Fruit fly (Drosophila melanogaster): Measurements from ENCODE around the gene CG10651.

The CG10651 gene

dm6 chr2L:20093794-20094193, 40.9 kb downstream of the CG10651 start, which contains the start of the genes Taf13 and nesd:
Taf13 (minus strand) TSS chr2L:20093849.
nesd (plus strand) TSS chr2L:20093972.
- TF ChIP-seq h (GFP tag; optimal IDR thresholded peaks at IDR 0.05) (peak; percentile 56), dsf (GFP tag; optimal IDR thresholded peaks at IDR 0.05; ENCODE audit: borderline replicate concordance) (no peak), CG9705 (GFP tag; optimal IDR thresholded peaks at IDR 0.05) (peak; percentile 18), br (GFP tag; optimal IDR thresholded peaks at IDR 0.05) (peak; percentile 16), Myc (optimal IDR thresholded peaks at IDR 0.05) (peak; percentile 96), OdsH (GFP tag; optimal IDR thresholded peaks at IDR 0.05) (peak; percentile 23), woc (GFP tag; optimal IDR thresholded peaks at IDR 0.05) (peak; percentile 88), Dif (GFP tag; optimal IDR thresholded peaks at IDR 0.05; ENCODE audit: partially characterized antibody) (no peak), jim (GFP tag; optimal IDR thresholded peaks at IDR 0.05) (no peak), foxo (GFP tag; optimal IDR thresholded peaks at IDR 0.05) (peak in 1 of 2 experiments; percentile 63), brk (GFP tag; optimal IDR thresholded peaks at IDR 0.05) (no peak), N (GFP tag; optimal IDR thresholded peaks at IDR 0.05) (no peak), Dfd (GFP tag; optimal IDR thresholded peaks at IDR 0.05) (no peak), Rel (GFP tag; optimal IDR thresholded peaks at IDR 0.05) (no peak), Rel (tag; optimal IDR thresholded peaks at IDR 0.05) (peak; percentile 37), CrebA (GFP tag; optimal IDR thresholded peaks at IDR 0.05; ENCODE audit: borderline replicate concordance) (no peak), Sp1 (GFP tag; optimal IDR thresholded peaks at IDR 0.05) (peak; percentile 61), tai (GFP tag; optimal IDR thresholded peaks at IDR 0.05) (no peak), HLH106 (tag; optimal IDR thresholded peaks at IDR 0.05) (peak; percentile 61), fru (GFP tag; optimal IDR thresholded peaks at IDR 0.05) (peak; percentile 37), dmrt93B (GFP tag; optimal IDR thresholded peaks at IDR 0.05) (peak; percentile 17), lola (GFP tag; optimal IDR thresholded peaks at IDR 0.05) (no peak), psq (GFP tag; optimal IDR thresholded peaks at IDR 0.05) (peak; percentile 7), Hr83 (GFP tag; optimal IDR thresholded peaks at IDR 0.05; ENCODE audit: poor library complexity, severe bottlenecking) (no peak), Abd-B (GFP tag; optimal IDR thresholded peaks at IDR 0.05) (no peak), pan (optimal IDR thresholded peaks at IDR 0.05) (no peak), Hr78 (GFP tag; optimal IDR thresholded peaks at IDR 0.05) (no peak), Hnf4 (GFP tag; optimal IDR thresholded peaks at IDR 0.05) (peak; percentile 55), usp (GFP tag; optimal IDR thresholded peaks at IDR 0.05) (no peak), rgr (GFP tag; optimal IDR thresholded peaks at IDR 0.05) (peak; percentile 55), GATAd (GFP tag; optimal IDR thresholded peaks at IDR 0.05) (no peak), sage (GFP tag; optimal IDR thresholded peaks at IDR 0.05) (no peak), sv (GFP tag; optimal IDR thresholded peaks at IDR 0.05) (peak; percentile 36), CG32264 (GFP tag; optimal IDR thresholded peaks at IDR 0.05) (no peak), ey (GFP tag; optimal IDR thresholded peaks at IDR 0.05) (peak; percentile 14), Jra (GFP tag; optimal IDR thresholded peaks at IDR 0.05) (peak; percentile 35), Mio (GFP tag; optimal IDR thresholded peaks at IDR 0.05) (no peak), dl (GFP tag; optimal IDR thresholded peaks at IDR 0.05; ENCODE audit: insufficient read depth in 1 of 2, partially characterized antibody in 2 of 2) (no peak)

- TF ChIP-seq jim (GFP tag; optimal IDR thresholded peaks at IDR 0.05) (peak; percentile 63), Dif (GFP tag; optimal IDR thresholded peaks at IDR 0.05; ENCODE audit: partially characterized antibody) (no peak), sage (GFP tag; optimal IDR thresholded peaks at IDR 0.05) (peak; percentile 97), Vsx2 (GFP tag; optimal IDR thresholded peaks at IDR 0.05; ENCODE audit: partially characterized antibody) (no peak), tai (GFP tag; optimal IDR thresholded peaks at IDR 0.05) (no peak), pan (optimal IDR thresholded peaks at IDR 0.05) (no peak), CrebA (GFP tag; optimal IDR thresholded peaks at IDR 0.05; ENCODE audit: borderline replicate concordance) (no peak), Abd-B (GFP tag; optimal IDR thresholded peaks at IDR 0.05) (no peak), Sp1 (GFP tag; optimal IDR thresholded peaks at IDR 0.05) (peak; percentile 99), Myc (optimal IDR thresholded peaks at IDR 0.05) (no peak), br (GFP tag; optimal IDR thresholded peaks at IDR 0.05) (peak; percentile 98), sv (GFP tag; optimal IDR thresholded peaks at IDR 0.05) (peak; percentile 98), usp (GFP tag; optimal IDR thresholded peaks at IDR 0.05) (no peak), Hr83 (GFP tag; optimal IDR thresholded peaks at IDR 0.05; ENCODE audit: poor library complexity, severe bottlenecking) (peak; percentile 81), OdsH (GFP tag; optimal IDR thresholded peaks at IDR 0.05) (peak; percentile 98), foxo (GFP tag; optimal IDR thresholded peaks at IDR 0.05) (peak; percentile 89 to 99), Dfd (GFP tag; optimal IDR thresholded peaks at IDR 0.05) (peak; percentile 96), Hr78 (GFP tag; optimal IDR thresholded peaks at IDR 0.05) (no peak), Jra (GFP tag; optimal IDR thresholded peaks at IDR 0.05) (peak; percentile 96), CG9705 (GFP tag; optimal IDR thresholded peaks at IDR 0.05) (peak; percentile 97), dl (GFP tag; optimal IDR thresholded peaks at IDR 0.05; ENCODE audit: insufficient read depth in 1 of 2, partially characterized antibody in 2 of 2) (no peak), N (GFP tag; optimal IDR thresholded peaks at IDR 0.05) (no peak), Mio (GFP tag; optimal IDR thresholded peaks at IDR 0.05) (peak; percentile 76), lola (GFP tag; optimal IDR thresholded peaks at IDR 0.05) (no peak), Rel (GFP tag; optimal IDR thresholded peaks at IDR 0.05) (peak; percentile 92), Rel (tag; optimal IDR thresholded peaks at IDR 0.05) (peak; percentile 90), GATAd (GFP tag; optimal IDR thresholded peaks at IDR 0.05) (no peak), dmrt93B (GFP tag; optimal IDR thresholded peaks at IDR 0.05) (peak; percentile 98), HLH106 (tag; optimal IDR thresholded peaks at IDR 0.05) (peak; percentile 99), h (GFP tag; optimal IDR thresholded peaks at IDR 0.05) (peak; percentile 99), ey (GFP tag; optimal IDR thresholded peaks at IDR 0.05) (peak; percentile 98), psq (GFP tag; optimal IDR thresholded peaks at IDR 0.05) (peak; percentile 95), rgr (GFP tag; optimal IDR thresholded peaks at IDR 0.05) (peak; percentile 98), Hnf4 (GFP tag; optimal IDR thresholded peaks at IDR 0.05) (peak; percentile 97), dsf (GFP tag; optimal IDR thresholded peaks at IDR 0.05; ENCODE audit: borderline replicate concordance) (peak; percentile 93), fru (GFP tag; optimal IDR thresholded peaks at IDR 0.05) (peak; percentile 98), brk (GFP tag; optimal IDR thresholded peaks at IDR 0.05) (no peak), woc (GFP tag; optimal IDR thresholded peaks at IDR 0.05) (peak; percentile 98), CG32264 (GFP tag; optimal IDR thresholded peaks at IDR 0.05) (peak; percentile 94)
Observed at dm6 chr2L:20091094-20091679, 43.5 kb downstream of the CG10651 start, which contains the start of the genes CG10747 and Pyroxd1. CG10747 (minus strand) TSS chr2L:20091348. Pyroxd1 (plus strand) TSS chr2L:20091435.
